Worm (Caenorhabditis elegans) whole organism, early embryonic: ENCODE results near the gene arrd-3.

Experiments used
- F13C5.2 ChIP-seq: sonication (generic microtip); optimal IDR thresholded peaks from 2 replicates; lab custom pipeline; 2017; ENCODE audit warnings: mild to moderate bottlenecking, missing genetic modification characterization, inconsistent platforms, missing compliant biosample characterization
- aly-1 ChIP-seq: sonication (generic microtip); optimal IDR thresholded peaks from 2 replicates; lab custom pipeline; 2016; ENCODE audit warnings: missing genetic modification characterization, missing compliant biosample characterization
- ama-1 ChIP-seq: fragments of 150-350 bp; optimal IDR thresholded peaks from 2 replicates; lab custom pipeline; 2014
- ceh-36 ChIP-seq: sonication (generic microtip); optimal IDR thresholded peaks from 2 replicates; lab custom pipeline; 2016; ENCODE audit warnings: missing genetic modification characterization, inconsistent platforms, missing compliant biosample characterization
- ets-7 ChIP-seq: sonication (generic microtip); optimal IDR thresholded peaks from 2 replicates; lab custom pipeline; 2016; ENCODE audit warnings: missing genotype, missing genetic modification characterization, missing compliant biosample characterization
- flt-1 ChIP-seq: fragments of 200-800 bp; sonication (Bioruptor generic); IDR thresholded peaks from 2 replicates; pipeline ENCODE4 v1.3.6; 2022; ENCODE audit warnings: missing genetic modification characterization, missing compliant biosample characterization
- hmbx-1 ChIP-seq: sonication (generic microtip); optimal IDR thresholded peaks from 2 replicates; lab custom pipeline; 2016; ENCODE audit warnings: mild to moderate bottlenecking, missing genetic modification characterization, missing compliant biosample characterization
- hmg-4 ChIP-seq: fragments of 200-800 bp; sonication (Bioruptor generic); optimal IDR thresholded peaks from 2 replicates; lab custom pipeline; 2018; ENCODE audit warnings: mild to moderate bottlenecking, missing genetic modification characterization, missing compliant biosample characterization
- pes-1 ChIP-seq: fragments of 200-800 bp; sonication (Bioruptor generic); IDR thresholded peaks from 2 replicates; pipeline ENCODE4 v1.3.6; 2022; ENCODE audit warnings: missing genetic modification reagents, missing genetic modification characterization, missing compliant biosample characterization
- scrt-1 ChIP-seq: fragments of 200-800 bp; sonication (Bioruptor generic); IDR thresholded peaks from 2 replicates; pipeline ENCODE4 v1.3.6; 2022; ENCODE audit warnings: missing genetic modification characterization, missing compliant biosample characterization
- sea-1 ChIP-seq: fragments of 200-800 bp; sonication (Bioruptor generic); conservative IDR thresholded peaks from 2 replicates; pipeline ENCODE4 v1.3.6; 2022; ENCODE audit warnings: missing genetic modification characterization, missing compliant biosample characterization
- tbx-37 ChIP-seq: fragments of 200-800 bp; sonication (Bioruptor generic); conservative IDR thresholded peaks from 2 replicates; pipeline ENCODE4 v1.3.6; 2022; ENCODE audit warnings: missing genetic modification reagents, missing genetic modification characterization, missing compliant biosample characterization
- tra-4 ChIP-seq: sonication (generic microtip); optimal IDR thresholded peaks from 2 replicates; lab custom pipeline; 2017; ENCODE audit warnings: missing genetic modification characterization, missing compliant biosample characterization

- TF ChIP-seq tbx-37 (GFP tag; lab: Robert Waterston, UW) (no peak), ama-1 (lab: Kevin White, UChicago) (no peak), hmbx-1 (tag; lab: Kevin White, UChicago) (no peak), sea-1 (GFP tag; lab: Robert Waterston, UW) (no peak), scrt-1 (no peak), F13C5.2 (no peak), aly-1 (no peak), tra-4 (tag; lab: Kevin White, UChicago) (no peak), pes-1 (GFP tag; lab: Robert Waterston, UW) (no peak), flt-1 (no peak), hmg-4 (GFP tag; lab: Kevin White, UChicago) (no peak), ets-7 (no peak), ceh-36 (tag; lab: Kevin White, UChicago) (no peak)
These were observed 40.0 kb upstream of the arrd-3 start, which contains the start of gene C06C3.3 for ce11 chrII:9372393-9372792.
